Fruit fly (Drosophila melanogaster): ENCODE data around the gene CG2681.

Gene CG2681

dm6 chrX:2708156-2708734 is at the start of gene CG2681 (continued):
- TF ChIP-seq CG15336 (GFP tag; IDR thresholded peaks at IDR 0.05) (peak; percentile 33; the same call in 1 of the 2 replicates), CG8319 (GFP tag; optimal IDR thresholded peaks at IDR 0.05) (no peak), achi (GFP tag; optimal IDR thresholded peaks at IDR 0.05) (no peak), CG6276 (GFP tag; optimal IDR thresholded peaks at IDR 0.05) (no peak), Lpt (GFP tag; optimal IDR thresholded peaks at IDR 0.05) (no peak), esn (GFP tag; optimal IDR thresholded peaks at IDR 0.05) (peak; percentile 7), ss (GFP tag; optimal IDR thresholded peaks at IDR 0.05) (no peak), acj6 (GFP tag; optimal IDR thresholded peaks at IDR 0.05) (no peak)

- peak; percentile 19 for TF ChIP-seq OdsH (GFP tag; optimal IDR thresholded peaks at IDR 0.05)
- TF ChIP-seq Hr38 (GFP tag; optimal IDR thresholded peaks at IDR 0.05), result no peak
- TF ChIP-seq net (GFP tag; optimal IDR thresholded peaks at IDR 0.05), result peak; percentile 43
- peak; percentile 46 for TF ChIP-seq CG15336 (GFP tag; IDR thresholded peaks at IDR 0.05)
- no peak for TF ChIP-seq CG31627 (GFP tag; optimal IDR thresholded peaks at IDR 0.05)
- no peak for TF ChIP-seq Sox15 (GFP tag; optimal IDR thresholded peaks at IDR 0.05)
- peak; percentile 55 for TF ChIP-seq CG3919 (GFP tag; optimal IDR thresholded peaks at IDR 0.05)
- no peak for TF ChIP-seq CG16779 (tag; optimal IDR thresholded peaks at IDR 0.05)
- no peak for TF ChIP-seq fd59A (GFP tag; optimal IDR thresholded peaks at IDR 0.05)
- TF ChIP-seq lz (GFP tag; optimal IDR thresholded peaks at IDR 0.05), result no peak
- no peak for TF ChIP-seq CG4318 (GFP tag; optimal IDR thresholded peaks at IDR 0.05)
- peak; percentile 73 for TF ChIP-seq CG6163 (GFP tag; IDR thresholded peaks at IDR 0.05)
- TF ChIP-seq CG11902 (GFP tag; optimal IDR thresholded peaks at IDR 0.05), result no peak
- peak; percentile 17 for TF ChIP-seq acj6 (GFP tag; optimal IDR thresholded peaks at IDR 0.05)
- peak; percentile 42; the same call in 2 of the 3 replicates for TF ChIP-seq CG8119 (GFP tag; IDR thresholded peaks at IDR 0.05)
- peak; percentile 19 for TF ChIP-seq pdm3 (GFP tag; optimal IDR thresholded peaks at IDR 0.05)
- TF ChIP-seq ss (GFP tag; optimal IDR thresholded peaks at IDR 0.05), result peak; percentile 23 to 48
- peak; percentile 25 for TF ChIP-seq CG10669 (GFP tag; optimal IDR thresholded peaks at IDR 0.05)
- TF ChIP-seq CG32006 (GFP tag; optimal IDR thresholded peaks at IDR 0.05), result peak; percentile 51
- no peak for TF ChIP-seq CG34406 (GFP tag; optimal IDR thresholded peaks at IDR 0.05)
- peak; percentile 3 for TF ChIP-seq achi (GFP tag; optimal IDR thresholded peaks at IDR 0.05)
- peak; percentile 7 for TF ChIP-seq CG3032 (tag; optimal IDR thresholded peaks at IDR 0.05)
- TF ChIP-seq CG11294 (GFP tag; IDR thresholded peaks at IDR 0.05), result no peak
- TF ChIP-seq CG6808 (GFP tag; optimal IDR thresholded peaks at IDR 0.05), result peak; percentile 31
- no peak for TF ChIP-seq CG8632 (GFP tag; optimal IDR thresholded peaks at IDR 0.05)
- TF ChIP-seq CG1621 (tag; optimal IDR thresholded peaks at IDR 0.05), result peak; percentile 24
- peak; percentile 70 for TF ChIP-seq Eip78C (GFP tag)
- TF ChIP-seq vri (GFP tag; optimal IDR thresholded peaks at IDR 0.05), result no peak
- TF ChIP-seq salr (GFP tag; optimal IDR thresholded peaks at IDR 0.05), result peak in 1 of 2 experiments; percentile 2
- peak; percentile 17 for TF ChIP-seq CG6792 (GFP tag; optimal IDR thresholded peaks at IDR 0.05)
- peak; percentile 53; the same call in 2 of the 3 replicates for TF ChIP-seq eg (GFP tag; IDR thresholded peaks at IDR 0.05)
- TF ChIP-seq Hr4 (GFP tag; optimal IDR thresholded peaks at IDR 0.05), result peak; percentile 25
- peak; percentile 3 for TF ChIP-seq Blimp-1 (GFP tag; optimal IDR thresholded peaks at IDR 0.05)
- peak; percentile 51 for TF ChIP-seq svp (GFP tag)
- TF ChIP-seq Sox14 (GFP tag; optimal IDR thresholded peaks at IDR 0.05), result no peak
Observed at dm6 chrX:2659430-2660075, 48.9 kb upstream of the CG2681 start.

Data from whole organism, prepupa.